Fruit fly (Drosophila melanogaster) whole organism, prepupa: ENCODE data around the gene CG14629.

Experiments used
- Blimp-1 ChIP-seq: fragments of 200-800 bp; sonication (Bioruptor generic); optimal IDR thresholded peaks from 3 replicates; lab custom pipeline; 2017; ENCODE audit warnings: missing biosample characterization, missing genetic modification characterization, mild to moderate bottlenecking, moderate library complexity, missing genetic modification reagents
- CG10631 ChIP-seq: fragments of 200-800 bp; sonication (Bioruptor generic); optimal IDR thresholded peaks from 2 replicates; lab custom pipeline; 2016; ENCODE audit warnings: missing biosample characterization, missing genetic modification characterization
- CG10669 ChIP-seq: fragments of 200-800 bp; sonication (Bioruptor generic); optimal IDR thresholded peaks from 3 replicates; lab custom pipeline; 2018; ENCODE audit warnings: missing biosample characterization, mild to moderate bottlenecking, missing genetic modification characterization, moderate library complexity
- CG11294 ChIP-seq: fragments of 200-800 bp; sonication (Bioruptor generic); IDR thresholded peaks from 2 replicates; pipeline ENCODE4 v1.3.6; 2022; ENCODE audit warnings: missing biosample characterization, missing genetic modification characterization
- CG11762 ChIP-seq: fragments of 200-800 bp; sonication (Bioruptor generic); optimal IDR thresholded peaks from 3 replicates; lab custom pipeline; 2016; ENCODE audit warnings: missing biosample characterization, missing genetic modification characterization; ENCODE audit not compliant: insufficient read depth
- CG15336 ChIP-seq: fragments of 200-800 bp; sonication (Bioruptor generic); IDR thresholded peaks from 2 replicates; pipeline ENCODE4 v1.3.6; 2022; ENCODE audit warnings: missing biosample characterization, missing genetic modification characterization
- CG16779 ChIP-seq: fragments of 200-800 bp; sonication (Bioruptor generic); optimal IDR thresholded peaks from 3 replicates; lab custom pipeline; 2017; ENCODE audit warnings: missing biosample characterization, mild to moderate bottlenecking, missing genetic modification characterization
- CG3032 ChIP-seq: fragments of 200-800 bp; optimal IDR thresholded peaks from 2 replicates; lab custom pipeline; 2019; ENCODE audit warnings: missing biosample characterization, mild to moderate bottlenecking, missing genetic modification characterization, moderate library complexity
- CG32006 ChIP-seq: fragments of 200-800 bp; sonication (Bioruptor generic); optimal IDR thresholded peaks from 3 replicates; lab custom pipeline; 2017; ENCODE audit warnings: missing biosample characterization, mild to moderate bottlenecking, missing genetic modification characterization
- CG34406 ChIP-seq: fragments of 200-800 bp; sonication (Bioruptor generic); optimal IDR thresholded peaks from 3 replicates; lab custom pipeline; 2016; ENCODE audit warnings: missing biosample characterization, missing genetic modification characterization
- CG3919 ChIP-seq: fragments of 200-800 bp; sonication (Bioruptor generic); optimal IDR thresholded peaks from 3 replicates; lab custom pipeline; 2016; ENCODE audit warnings: missing biosample characterization, missing genetic modification characterization
- CG4318 ChIP-seq: fragments of 200-800 bp; sonication (Bioruptor generic); optimal IDR thresholded peaks from 3 replicates; lab custom pipeline; 2017; ENCODE audit warnings: missing biosample characterization, mild to moderate bottlenecking, missing genetic modification characterization
- CG6163 ChIP-seq: fragments of 200-800 bp; sonication (Bioruptor generic); IDR thresholded peaks from 3 replicates; pipeline ENCODE4 v1.3.6; 2022; ENCODE audit warnings: missing biosample characterization, missing genetic modification characterization
- CG6276 ChIP-seq: fragments of 200-800 bp; sonication (Bioruptor generic); optimal IDR thresholded peaks from 2 replicates; lab custom pipeline; 2017; ENCODE audit warnings: missing biosample characterization, mild to moderate bottlenecking, missing genetic modification characterization
- CG6792 ChIP-seq: fragments of 200-800 bp; sonication (Bioruptor generic); optimal IDR thresholded peaks from 3 replicates; lab custom pipeline; 2016; ENCODE audit warnings: missing biosample characterization, missing genetic modification characterization
- CG6854 ChIP-seq: fragments of 200-800 bp; sonication (Bioruptor generic); optimal IDR thresholded peaks from 2 replicates; lab custom pipeline; 2017; ENCODE audit warnings: missing biosample characterization, mild to moderate bottlenecking, missing genetic modification characterization
- CG8119 ChIP-seq: fragments of 200-800 bp; sonication (Bioruptor generic); IDR thresholded peaks from 3 replicates; pipeline ENCODE4 v1.3.6; 2022; ENCODE audit warnings: missing biosample characterization, missing genetic modification characterization
- CG8319 ChIP-seq: fragments of 200-800 bp; sonication (Bioruptor generic); optimal IDR thresholded peaks from 3 replicates; lab custom pipeline; 2016; ENCODE audit warnings: missing biosample characterization, missing genetic modification characterization
- CG8632 ChIP-seq: fragments of 200-800 bp; sonication (Bioruptor generic); optimal IDR thresholded peaks from 3 replicates; lab custom pipeline; 2016; ENCODE audit warnings: missing biosample characterization, missing genetic modification characterization
- CG9139 ChIP-seq: fragments of 200-800 bp; sonication (Bioruptor generic); optimal IDR thresholded peaks from 3 replicates; lab custom pipeline; 2017; ENCODE audit warnings: missing biosample characterization, mild to moderate bottlenecking, missing genetic modification characterization
- Eip75B ChIP-seq: fragments of 200-800 bp; sonication (Bioruptor generic); optimal IDR thresholded peaks from 3 replicates; lab custom pipeline; 2016; ENCODE audit warnings: missing biosample characterization, missing genetic modification characterization
- Eip78C ChIP-seq: fragments of 200-800 bp; sonication (Bioruptor generic); peaks from one replicate; lab custom pipeline; 2016; ENCODE audit warnings: missing biosample characterization, missing genetic modification characterization
- Hr4 ChIP-seq: fragments of 200-800 bp; sonication (Bioruptor generic); optimal IDR thresholded peaks from 3 replicates; lab custom pipeline; 2016; ENCODE audit warnings: missing biosample characterization, missing genetic modification characterization
- Lpt ChIP-seq: fragments of 200-800 bp; sonication (Bioruptor generic); optimal IDR thresholded peaks from 3 replicates; lab custom pipeline; 2016; ENCODE audit warnings: missing biosample characterization, missing genetic modification characterization
- OdsH ChIP-seq: fragments of 200-800 bp; sonication (Bioruptor generic); optimal IDR thresholded peaks from 3 replicates; lab custom pipeline; 2016; ENCODE audit warnings: missing biosample characterization, missing genetic modification characterization
- Sox102F ChIP-seq: fragments of 200-800 bp; sonication (Bioruptor generic); optimal IDR thresholded peaks from 2 replicates; lab custom pipeline; 2016; ENCODE audit warnings: missing biosample characterization, mild to moderate bottlenecking, missing genetic modification characterization
- Sox14 ChIP-seq: fragments of 200-800 bp; sonication (Bioruptor generic); optimal IDR thresholded peaks from 3 replicates; lab custom pipeline; 2016; ENCODE audit warnings: missing biosample characterization, missing genetic modification characterization
- Sox15 ChIP-seq: fragments of 200-800 bp; sonication (Bioruptor generic); optimal IDR thresholded peaks from 3 replicates; lab custom pipeline; 2016; ENCODE audit warnings: missing biosample characterization, missing genetic modification characterization
- achi ChIP-seq: fragments of 200-800 bp; sonication (Bioruptor generic); optimal IDR thresholded peaks from 3 replicates; lab custom pipeline; 2016; ENCODE audit warnings: missing biosample characterization, missing genetic modification characterization
- acj6 ChIP-seq: fragments of 200-800 bp; sonication (Bioruptor generic); optimal IDR thresholded peaks from 3 replicates; lab custom pipeline; 2016; ENCODE audit warnings: missing biosample characterization, missing genetic modification characterization
- cyc ChIP-seq: fragments of 200-800 bp; sonication (Bioruptor generic); optimal IDR thresholded peaks from 3 replicates; lab custom pipeline; 2016; ENCODE audit warnings: missing biosample characterization, missing genetic modification characterization
- dsx ChIP-seq: fragments of 200-800 bp; optimal IDR thresholded peaks from 3 replicates; lab custom pipeline; 2019; ENCODE audit warnings: missing biosample characterization, mild to moderate bottlenecking, missing genetic modification characterization, moderate library complexity; ENCODE audit not compliant: poor library complexity, severe bottlenecking
- eg ChIP-seq: fragments of 200-800 bp; sonication (Bioruptor generic); IDR thresholded peaks from 3 replicates; pipeline ENCODE4 v1.3.6; 2022; ENCODE audit warnings: missing biosample characterization, missing genetic modification characterization
- esn ChIP-seq: fragments of 200-800 bp; sonication (Bioruptor generic); optimal IDR thresholded peaks from 2 replicates; lab custom pipeline; 2016; ENCODE audit warnings: missing biosample characterization, mild to moderate bottlenecking, missing genetic modification characterization, moderate library complexity
- fd59A ChIP-seq: fragments of 200-800 bp; sonication (Bioruptor generic); optimal IDR thresholded peaks from 2 replicates; lab custom pipeline; 2017; ENCODE audit warnings: missing biosample characterization, mild to moderate bottlenecking, missing genetic modification characterization, missing genetic modification reagents
- fd85E ChIP-seq: fragments of 200-800 bp; sonication (Bioruptor generic); optimal IDR thresholded peaks from 3 replicates; lab custom pipeline; 2016; ENCODE audit warnings: missing biosample characterization, missing genetic modification characterization
- fkh ChIP-seq: fragments of 200-800 bp; sonication (Bioruptor generic); optimal IDR thresholded peaks from 3 replicates; lab custom pipeline; 2017; ENCODE audit warnings: missing biosample characterization, mild to moderate bottlenecking, missing genetic modification characterization, moderate library complexity
- net ChIP-seq: fragments of 200-800 bp; sonication (Bioruptor generic); optimal IDR thresholded peaks from 3 replicates; lab custom pipeline; 2016; ENCODE audit warnings: missing biosample characterization, missing genetic modification characterization
- pdm3 ChIP-seq: fragments of 200-800 bp; sonication (Bioruptor generic); optimal IDR thresholded peaks from 3 replicates; lab custom pipeline; 2016; ENCODE audit warnings: missing biosample characterization, missing genetic modification characterization
- salr ChIP-seq, 2 experiments: fragments of 200-800 bp; sonication (Bioruptor generic); optimal IDR thresholded peaks; 3 replicates each; lab custom pipeline; 2016 to 2018; ENCODE audit warnings: missing biosample characterization in 2 of 2, missing genetic modification characterization in 2 of 2, mild to moderate bottlenecking in 1 of 2
- ss ChIP-seq, 2 experiments: fragments of 200-800 bp; sonication (Bioruptor generic); optimal IDR thresholded peaks; 2 replicates in 1 of 2; 3 replicates in 1 of 2; lab custom pipeline; 2017 to 2018; ENCODE audit warnings: mild to moderate bottlenecking in 2 of 2, missing biosample characterization in 2 of 2, missing genetic modification characterization in 2 of 2, moderate library complexity in 1 of 2
- topi ChIP-seq: fragments of 200-800 bp; sonication (Bioruptor generic); optimal IDR thresholded peaks from 3 replicates; lab custom pipeline; 2016; ENCODE audit warnings: missing biosample characterization, missing genetic modification characterization
- vri ChIP-seq: fragments of 200-800 bp; sonication (Bioruptor generic); optimal IDR thresholded peaks from 3 replicates; lab custom pipeline; 2016; ENCODE audit warnings: missing biosample characterization, mild to moderate bottlenecking, missing genetic modification characterization

CG14629 gene

DNA sequence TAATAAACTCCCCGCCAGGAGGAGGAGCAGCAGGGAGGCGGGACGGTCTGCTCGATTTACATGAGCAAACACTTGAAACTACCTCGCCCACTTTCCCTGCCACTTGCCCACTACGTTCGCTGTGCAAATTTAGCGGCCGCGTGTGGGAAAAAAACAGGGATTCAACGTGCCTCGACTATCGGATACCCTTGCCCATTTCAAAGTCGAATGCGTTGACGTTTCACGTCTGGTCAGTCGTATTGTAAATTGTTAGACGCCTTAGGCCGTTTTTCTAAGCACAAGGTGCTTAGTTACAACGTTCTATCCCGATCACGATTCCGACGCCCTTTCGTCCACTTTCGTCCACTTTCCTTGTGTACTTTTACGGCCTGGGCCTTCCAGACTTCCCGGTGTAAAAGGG lies 3.6 kb upstream of the CG14629 start:
- TF ChIP-seq CG8632 (GFP tag; lab: Kevin White, UChicago) (no peak), net (GFP tag; lab: Kevin White, UChicago) (no peak), CG11762 (GFP tag; lab: Kevin White, UChicago) (no peak), CG8319 (GFP tag; lab: Kevin White, UChicago) (no peak), OdsH (GFP tag; lab: Kevin White, UChicago) (no peak), CG6276 (GFP tag; lab: Kevin White, UChicago) (no peak), CG10631 (GFP tag; lab: Kevin White, UChicago) (no peak), dsx (no peak), fkh (GFP tag; lab: Kevin White, UChicago) (peak; percentile 21), vri (GFP tag; lab: Kevin White, UChicago) (no peak), Lpt (GFP tag; lab: Kevin White, UChicago) (no peak), CG6792 (GFP tag; lab: Kevin White, UChicago) (no peak), CG8119 (GFP tag; lab: Robert Waterston, UW) (no peak), salr (GFP tag; optimal IDR thresholded peaks at IDR 0.05; lab: Kevin White, UChicago) (no peak), eg (0 out of 3 replicates have a peak, but pooled peaks have one; percentile 21), CG11294 (GFP tag; lab: Robert Waterston, UW) (no peak)

DNA sequence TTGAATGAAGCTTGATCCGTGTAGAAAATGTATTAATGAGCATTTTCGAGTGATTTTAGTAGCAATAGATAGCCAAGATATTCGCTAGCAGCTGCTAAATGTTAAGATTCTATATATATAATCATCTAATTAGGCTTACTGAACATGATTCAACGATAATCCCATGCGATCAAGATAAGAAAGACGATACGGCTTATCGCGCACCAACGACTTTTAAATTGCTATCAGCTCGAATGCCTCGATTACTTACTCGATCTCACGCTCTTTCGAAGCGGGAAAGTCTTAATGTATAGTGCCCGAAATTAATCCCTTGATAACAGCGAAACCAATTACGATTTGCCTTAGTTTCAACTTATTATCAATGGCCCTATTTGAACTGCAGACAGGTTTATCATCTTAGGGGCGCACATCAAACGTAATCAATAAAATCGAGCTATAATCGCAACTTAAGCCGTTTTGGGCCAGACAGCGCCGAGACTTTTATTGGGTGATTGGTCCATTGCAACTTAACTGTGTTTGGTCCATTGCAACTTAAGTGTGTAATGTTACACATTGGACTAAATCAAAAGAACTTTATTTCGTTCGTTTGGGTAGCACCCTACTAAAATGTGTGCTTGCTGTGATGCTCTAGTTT lies 591 bp upstream of the CG14629 start:
- TF ChIP-seq CG4318 (GFP tag; lab: Kevin White, UChicago) (no peak), CG9139 (no peak), CG16779 (tag; lab: Kevin White, UChicago) (no peak), Sox14 (no peak), CG11294 (GFP tag; lab: Robert Waterston, UW) (no peak), cyc (GFP tag; lab: Kevin White, UChicago) (no peak), CG10631 (GFP tag; lab: Kevin White, UChicago) (no peak), CG34406 (GFP tag; lab: Kevin White, UChicago) (no peak), achi (GFP tag; lab: Kevin White, UChicago) (no peak), dsx (no peak), CG6854 (no peak), ss (GFP tag; optimal IDR thresholded peaks at IDR 0.05; lab: Kevin White, UChicago) (no peak), CG10669 (GFP tag; lab: Kevin White, UChicago) (no peak), fd85E (GFP tag; lab: Kevin White, UChicago) (no peak), Sox15 (GFP tag; lab: Kevin White, UChicago) (no peak), fkh (GFP tag; lab: Kevin White, UChicago) (no peak)

DNA sequence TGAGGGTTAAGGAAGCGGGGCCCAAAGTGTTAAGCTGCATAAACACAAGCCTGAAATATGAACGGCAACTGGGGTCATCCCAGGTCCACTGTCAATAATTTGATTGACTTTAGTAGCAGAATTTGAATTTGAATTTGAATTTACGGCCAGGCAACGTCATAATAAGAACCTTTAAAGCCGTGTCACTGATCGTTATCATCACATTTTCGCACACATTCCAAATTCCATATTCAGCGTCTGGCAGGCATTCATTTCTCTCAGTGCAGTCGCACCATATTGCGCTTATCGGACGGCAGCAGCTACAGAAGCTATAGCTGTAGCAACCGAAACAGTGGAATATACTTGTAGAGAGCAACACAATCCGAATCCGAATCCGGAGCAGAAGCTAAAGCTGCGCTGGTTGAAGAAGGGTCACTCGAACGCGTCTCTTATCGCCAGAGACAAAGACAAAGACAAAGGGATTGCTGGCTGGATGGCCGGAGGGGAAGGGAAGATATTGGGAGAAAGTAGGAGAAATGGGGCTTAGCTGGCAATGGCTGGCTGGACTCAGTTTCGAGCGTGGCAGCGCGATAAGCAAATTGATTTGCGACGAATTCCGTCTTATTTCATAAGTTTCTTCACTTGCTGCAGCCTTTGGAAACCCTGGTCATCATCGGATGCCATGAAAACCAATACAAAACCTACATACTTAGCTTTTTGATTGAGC lies 1.5 kb downstream of the CG14629 start:
- peak; percentile 70 for TF ChIP-seq cyc (GFP tag; lab: Kevin White, UChicago)
- peak; percentile 12 for TF ChIP-seq Blimp-1 (GFP tag; lab: Kevin White, UChicago)
- TF ChIP-seq eg, result peak; percentile 66; the same call in 2 of the 3 replicates
- TF ChIP-seq Lpt (GFP tag; lab: Kevin White, UChicago), result no peak
- TF ChIP-seq CG32006, result peak; percentile 66
- TF ChIP-seq Sox15 (GFP tag; lab: Kevin White, UChicago), result peak; percentile 68
- peak; percentile 55; the same call in 1 of the 2 replicates for TF ChIP-seq CG15336 (GFP tag; lab: Robert Waterston, UW)
- peak; percentile 40 for TF ChIP-seq CG9139
- TF ChIP-seq Eip78C (GFP tag; lab: Kevin White, UChicago), result peak; percentile 91
- peak; percentile 33 for TF ChIP-seq CG4318 (GFP tag; lab: Kevin White, UChicago)
- TF ChIP-seq achi (GFP tag; lab: Kevin White, UChicago), result peak; percentile 64
- peak; percentile 45 for TF ChIP-seq CG6276 (GFP tag; lab: Kevin White, UChicago)
- TF ChIP-seq Hr4 (GFP tag; lab: Kevin White, UChicago), result peak; percentile 55
- TF ChIP-seq Eip75B, result peak; percentile 66
- TF ChIP-seq esn (GFP tag; lab: Kevin White, UChicago), result peak; percentile 79
- peak; percentile 64 for TF ChIP-seq CG8632 (GFP tag; lab: Kevin White, UChicago)
- peak; percentile 14 for TF ChIP-seq CG11762 (GFP tag; lab: Kevin White, UChicago)
- peak; percentile 72 for TF ChIP-seq acj6 (GFP tag; lab: Kevin White, UChicago)
- TF ChIP-seq pdm3 (GFP tag; lab: Kevin White, UChicago), result peak; percentile 70
- TF ChIP-seq CG3032 (tag; lab: Kevin White, UChicago), result peak; percentile 56
- TF ChIP-seq topi (GFP tag; lab: Kevin White, UChicago), result peak; percentile 77
- TF ChIP-seq fkh (GFP tag; lab: Kevin White, UChicago), result no peak
- TF ChIP-seq CG3919 (GFP tag; lab: Kevin White, UChicago), result peak; percentile 70
- peak; percentile 78 for TF ChIP-seq CG6163 (GFP tag; lab: Robert Waterston, UW)
- TF ChIP-seq OdsH (GFP tag; lab: Kevin White, UChicago), result peak; percentile 72
- TF ChIP-seq Sox102F (GFP tag; lab: Kevin White, UChicago), result peak; percentile 70
- 0 out of 2 replicates have a peak, but pooled peaks have one; percentile 19 for TF ChIP-seq CG11294 (GFP tag; lab: Robert Waterston, UW)
- TF ChIP-seq fd59A, result peak; percentile 41
